Worm (Caenorhabditis elegans) whole organism, L3 larva: Measurements from ENCODE around the gene R04B5.5.

ENCODE experiments used
- R02D3.7 ChIP-seq: fragments of 150-350 bp; optimal IDR thresholded peaks from 2 replicates; lab custom pipeline; 2014; ENCODE audit warnings: missing biosample characterization, missing genetic modification characterization
- ZK546.5 ChIP-seq: sonication (generic microtip); optimal IDR thresholded peaks from 2 replicates; lab custom pipeline; 2017; ENCODE audit warnings: missing biosample characterization, missing genetic modification characterization
- aly-2 ChIP-seq: fragments of 150-350 bp; optimal IDR thresholded peaks from 2 replicates; lab custom pipeline; 2014; ENCODE audit warnings: missing biosample characterization, missing genetic modification characterization
- ama-1 ChIP-seq: fragments of 150-350 bp; optimal IDR thresholded peaks from 2 replicates; lab custom pipeline; 2018
- ceh-16 ChIP-seq: sonication (generic microtip); optimal IDR thresholded peaks from 2 replicates; lab custom pipeline; 2017; ENCODE audit warnings: missing biosample characterization, missing genetic modification characterization
- ceh-28 ChIP-seq: fragments of 150-350 bp; optimal IDR thresholded peaks from 2 replicates; lab custom pipeline; 2014; ENCODE audit warnings: missing biosample characterization, missing genetic modification reagents, missing genetic modification characterization
- ceh-82 ChIP-seq: fragments of 150-350 bp; optimal IDR thresholded peaks from 2 replicates; lab custom pipeline; 2014; ENCODE audit warnings: missing biosample characterization, missing genetic modification characterization
- ceh-9 ChIP-seq: sonication (generic microtip); optimal IDR thresholded peaks from 2 replicates; lab custom pipeline; 2018; ENCODE audit warnings: missing biosample characterization, missing genetic modification characterization
- egl-5 ChIP-seq: fragments of 150-350 bp; optimal IDR thresholded peaks from 2 replicates; lab custom pipeline; 2017; ENCODE audit warnings: missing biosample characterization, missing genetic modification reagents, missing genetic modification characterization, inconsistent platforms
- elt-1 ChIP-seq: fragments of 150-350 bp; optimal IDR thresholded peaks from 2 replicates; lab custom pipeline; 2014; ENCODE audit warnings: missing biosample characterization, missing genetic modification characterization
- elt-2 ChIP-seq: sonication (generic microtip); optimal IDR thresholded peaks from 2 replicates; lab custom pipeline; 2016; ENCODE audit warnings: missing genetic modification reagents, mild to moderate bottlenecking, missing genetic modification characterization, missing compliant biosample characterization
- elt-3 ChIP-seq, 3 experiments: fragments of 150-350 bp in 1 of 3; sonication (generic microtip) in 2 of 3; optimal IDR thresholded peaks; 2 replicates in 2 of 3; 4 replicates in 1 of 3; lab custom pipeline; 2014 to 2017; ENCODE audit warnings: missing biosample characterization in 3 of 3, missing genetic modification characterization in 3 of 3
- eor-1 ChIP-seq, 2 experiments: fragments of 150-350 bp; optimal IDR thresholded peaks; 2 replicates each; lab custom pipeline; 2014 to 2018; ENCODE audit warnings: missing biosample characterization in 2 of 2, missing genetic modification characterization in 2 of 2
- fkh-10 ChIP-seq: sonication (generic microtip); optimal IDR thresholded peaks from 2 replicates; lab custom pipeline; 2017; ENCODE audit warnings: missing biosample characterization, missing genetic modification reagents, missing genetic modification characterization
- fos-1 ChIP-seq: fragments of 150-350 bp; optimal IDR thresholded peaks from 2 replicates; lab custom pipeline; 2014; ENCODE audit warnings: missing biosample characterization, missing genetic modification characterization
- hmg-11 ChIP-seq: sonication (generic microtip); optimal IDR thresholded peaks from 2 replicates; lab custom pipeline; 2016; ENCODE audit warnings: missing genetic modification characterization, missing compliant biosample characterization
- jun-1 ChIP-seq: fragments of 150-350 bp; optimal IDR thresholded peaks from 2 replicates; lab custom pipeline; 2014; ENCODE audit warnings: missing biosample characterization, missing genetic modification reagents, missing genetic modification characterization
- lin-15B ChIP-seq: fragments of 150-350 bp; optimal IDR thresholded peaks from 2 replicates; lab custom pipeline; 2014; ENCODE audit warnings: missing biosample characterization, missing genetic modification characterization
- lin-39 ChIP-seq: fragments of 150-350 bp; optimal IDR thresholded peaks from 2 replicates; lab custom pipeline; 2018; ENCODE audit warnings: missing biosample characterization, missing genetic modification reagents, missing genetic modification characterization
- lsy-12 ChIP-seq: sonication (generic microtip); optimal IDR thresholded peaks from 2 replicates; lab custom pipeline; 2016; ENCODE audit warnings: mild to moderate bottlenecking, missing genetic modification characterization, missing compliant biosample characterization
- mml-1 ChIP-seq: fragments of 150-350 bp; sonication (generic microtip); optimal IDR thresholded peaks from 3 replicates; lab custom pipeline; 2014; ENCODE audit warnings: missing biosample characterization, missing genetic modification characterization
- nfya-1 ChIP-seq: sonication (generic microtip); optimal IDR thresholded peaks from 2 replicates; lab custom pipeline; 2017; ENCODE audit warnings: missing genetic modification characterization, mild to moderate bottlenecking, missing compliant biosample characterization, antibody characterized with exemption, moderate library complexity; ENCODE audit not compliant: insufficient read depth
- nhr-12 ChIP-seq: fragments of 150-350 bp; optimal IDR thresholded peaks from 2 replicates; lab custom pipeline; 2014; ENCODE audit warnings: missing biosample characterization, missing genetic modification characterization
- nhr-237 ChIP-seq: fragments of 150-350 bp; optimal IDR thresholded peaks from 2 replicates; lab custom pipeline; 2014; ENCODE audit warnings: missing biosample characterization, missing genetic modification characterization
- nhr-67 ChIP-seq: fragments of 150-350 bp; optimal IDR thresholded peaks from 2 replicates; lab custom pipeline; 2014; ENCODE audit warnings: missing biosample characterization, missing genetic modification characterization
- nhr-76 ChIP-seq: fragments of 150-350 bp; sonication (generic microtip); optimal IDR thresholded peaks from 5 replicates; lab custom pipeline; 2014; ENCODE audit warnings: missing biosample characterization, missing genetic modification characterization
- pha-4 ChIP-seq: fragments of 150-350 bp; optimal IDR thresholded peaks from 2 replicates; lab custom pipeline; 2014; ENCODE audit warnings: missing biosample characterization, missing genetic modification reagents, missing genetic modification characterization
- pqm-1 ChIP-seq: fragments of 150-350 bp; optimal IDR thresholded peaks from 2 replicates; lab custom pipeline; 2017; ENCODE audit warnings: missing biosample characterization, missing genetic modification characterization, inconsistent platforms
- sea-2 ChIP-seq: fragments of 150-350 bp; sonication (generic microtip); optimal IDR thresholded peaks from 4 replicates; lab custom pipeline; 2014; ENCODE audit warnings: missing biosample characterization, missing genetic modification reagents, missing genetic modification characterization
- skn-1 ChIP-seq: fragments of 150-350 bp; optimal IDR thresholded peaks from 2 replicates; lab custom pipeline; 2014; ENCODE audit warnings: missing biosample characterization, missing genetic modification characterization
- snpc-4 ChIP-seq: fragments of 150-350 bp; optimal IDR thresholded peaks from 2 replicates; lab custom pipeline; 2014; ENCODE audit warnings: missing biosample characterization, missing genetic modification characterization
- unc-39 ChIP-seq: sonication (generic microtip); optimal IDR thresholded peaks from 4 replicates; lab custom pipeline; 2017; ENCODE audit warnings: missing biosample characterization, missing genetic modification characterization
- unc-62 ChIP-seq: fragments of 150-350 bp; sonication (generic microtip); optimal IDR thresholded peaks from 4 replicates; lab custom pipeline; 2014; ENCODE audit warnings: missing biosample characterization, missing genetic modification reagents, missing genetic modification characterization
- zag-1 ChIP-seq: fragments of 150-350 bp; optimal IDR thresholded peaks from 2 replicates; lab custom pipeline; 2014; ENCODE audit warnings: missing biosample characterization, missing genetic modification characterization

R04B5.5 gene

DNA sequence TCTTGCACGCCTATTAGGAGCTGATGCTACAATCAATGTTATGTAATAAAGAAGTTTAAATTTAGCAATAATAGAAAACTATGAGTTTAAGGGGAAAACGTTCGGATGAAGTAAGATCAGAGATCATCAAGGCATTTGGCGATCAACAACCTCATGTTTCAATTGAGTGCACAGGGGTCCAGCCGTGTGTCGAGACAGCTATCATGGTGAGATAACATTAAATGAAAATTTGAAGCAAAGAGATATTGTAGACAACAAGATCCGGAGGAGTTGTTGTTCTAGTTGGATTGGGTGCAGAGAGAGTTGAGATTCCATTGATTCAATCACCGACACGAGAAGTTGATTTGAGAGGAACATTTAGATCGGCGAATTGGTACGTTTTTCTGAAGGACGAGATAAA lies 1.1 kb upstream of the R04B5.5 start:
- TF ChIP-seq eor-1 (tag; optimal IDR thresholded peaks at IDR 0.05; lab: Kevin White, UChicago) (no peak), ceh-9 (tag; lab: Kevin White, UChicago) (no peak), nhr-76 (tag; lab: Kevin White, UChicago) (peak; percentile 35), ceh-16 (tag; lab: Kevin White, UChicago) (no peak), hmg-11 (tag; lab: Kevin White, UChicago) (no peak), nhr-12 (tag; lab: Kevin White, UChicago) (no peak)

DNA sequence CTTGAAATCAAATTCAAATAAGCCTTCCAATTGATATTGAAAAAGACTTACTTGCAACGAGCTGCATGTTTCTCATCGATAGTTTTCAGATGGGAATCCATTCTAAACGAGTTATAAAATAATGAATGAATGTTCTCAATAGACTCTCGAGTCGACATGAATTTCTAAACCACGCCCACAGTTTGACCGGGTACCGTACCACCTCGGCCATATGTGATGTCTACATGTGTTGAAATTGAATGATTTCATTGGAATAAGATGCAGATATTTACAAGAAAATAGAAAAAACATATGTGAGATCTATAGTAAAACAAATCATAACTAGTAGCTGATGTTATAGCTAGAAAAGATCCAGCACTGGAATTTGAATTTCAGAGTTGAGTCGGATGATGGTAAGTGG lies 3.2 kb downstream of the R04B5.5 start, which contains the start of gene R04B5.7:
Gene R04B5.7, minus strand, starts transcription at position 101 of the 400 bp plus-strand sequence.
- no peak for TF ChIP-seq unc-62 (GFP tag; lab: Kevin White, UChicago)
- no peak for TF ChIP-seq egl-5
- no peak for TF ChIP-seq ZK546.5 (tag; lab: Kevin White, UChicago)
- TF ChIP-seq nhr-67 (tag; lab: Kevin White, UChicago), result no peak
- TF ChIP-seq zag-1 (tag; lab: Kevin White, UChicago), result no peak
- no peak for TF ChIP-seq skn-1 (tag; lab: Kevin White, UChicago)
- no peak for TF ChIP-seq unc-39 (tag; lab: Kevin White, UChicago)
- TF ChIP-seq hmg-11 (tag; lab: Kevin White, UChicago), result no peak
- no peak for TF ChIP-seq ceh-28 (tag; lab: Kevin White, UChicago)
- no peak for TF ChIP-seq fkh-10 (GFP tag; lab: Kevin White, UChicago)
- no peak for TF ChIP-seq nhr-12 (tag; lab: Kevin White, UChicago)
- TF ChIP-seq R02D3.7 (tag; lab: Kevin White, UChicago), result no peak
- TF ChIP-seq lin-15B (tag; lab: Kevin White, UChicago), result no peak
- TF ChIP-seq pqm-1 (tag; lab: Kevin White, UChicago), result no peak
- TF ChIP-seq ama-1 (lab: Kevin White, UChicago), result no peak
- TF ChIP-seq aly-2, result no peak
- no peak for TF ChIP-seq lsy-12 (tag; lab: Kevin White, UChicago)
- TF ChIP-seq pha-4 (tag; lab: Kevin White, UChicago), result no peak

DNA sequence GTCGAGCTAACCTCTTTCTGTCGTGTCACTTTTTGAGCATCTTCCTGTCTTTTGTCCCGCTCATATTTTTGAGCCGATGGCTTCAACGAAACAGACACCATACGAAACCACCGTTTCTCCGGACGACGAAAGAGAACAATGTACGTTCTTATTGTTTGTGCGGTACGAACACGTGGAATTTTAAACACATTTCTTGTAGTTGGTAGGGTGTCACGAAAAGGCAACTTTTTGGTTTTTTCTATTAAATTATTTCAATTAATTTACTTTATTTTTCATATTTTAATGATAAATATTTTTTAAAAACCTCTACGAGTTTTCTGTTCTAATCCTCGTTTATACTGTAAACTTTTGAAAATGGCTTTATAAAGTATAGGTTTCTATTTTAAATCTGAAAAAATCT lies 3.9 kb downstream of the R04B5.5 start, which contains the start of gene R04B5.11:
Gene R04B5.11, minus strand, starts transcription at position 101 of the 400 bp plus-strand sequence.
- no peak for TF ChIP-seq ZK546.5 (tag; lab: Kevin White, UChicago)

DNA sequence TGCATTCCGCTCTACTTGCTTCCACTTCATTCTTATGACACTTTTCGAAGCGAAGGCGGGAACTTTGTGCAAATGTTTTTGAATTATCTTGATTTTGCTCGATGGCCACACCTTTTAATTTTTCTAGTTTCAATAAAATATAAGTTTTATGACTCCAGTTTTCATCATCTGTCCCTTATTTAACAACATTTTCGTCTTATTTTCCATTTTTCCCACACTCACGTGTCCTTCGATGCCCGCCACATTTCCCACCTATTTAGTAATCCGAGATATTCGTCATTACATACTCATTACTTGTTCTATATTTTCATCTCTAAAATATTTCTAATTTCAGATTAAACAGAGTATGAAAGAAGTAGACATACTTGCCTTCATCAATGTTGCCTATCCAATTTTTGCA lies 7.1 kb downstream of the R04B5.5 start, which contains the start of gene srd-49:
Gene srd-49, plus strand, starts transcription at position 301 of the 400 bp plus-strand sequence.
- TF ChIP-seq jun-1 (tag; lab: Kevin White, UChicago) (no peak), lin-39 (tag; lab: Kevin White, UChicago) (no peak), fkh-10 (GFP tag; lab: Kevin White, UChicago) (no peak), elt-2 (no peak), hmg-11 (tag; lab: Kevin White, UChicago) (no peak), fos-1 (tag; lab: Kevin White, UChicago) (no peak), ceh-82 (tag; lab: Kevin White, UChicago) (no peak), ceh-28 (tag; lab: Kevin White, UChicago) (no peak), unc-39 (tag; lab: Kevin White, UChicago) (no peak), lin-15B (tag; lab: Kevin White, UChicago) (no peak), R02D3.7 (tag; lab: Kevin White, UChicago) (no peak), ZK546.5 (tag; lab: Kevin White, UChicago) (no peak), unc-62 (GFP tag; lab: Kevin White, UChicago) (no peak), sea-2 (no peak), mml-1 (tag; lab: Kevin White, UChicago) (no peak), snpc-4 (tag; lab: Kevin White, UChicago) (no peak), zag-1 (tag; lab: Kevin White, UChicago) (no peak), elt-1 (tag; lab: Kevin White, UChicago) (no peak), lsy-12 (tag; lab: Kevin White, UChicago) (no peak)
- TF ChIP-seq, all 47 proteins: peak for 0

DNA sequence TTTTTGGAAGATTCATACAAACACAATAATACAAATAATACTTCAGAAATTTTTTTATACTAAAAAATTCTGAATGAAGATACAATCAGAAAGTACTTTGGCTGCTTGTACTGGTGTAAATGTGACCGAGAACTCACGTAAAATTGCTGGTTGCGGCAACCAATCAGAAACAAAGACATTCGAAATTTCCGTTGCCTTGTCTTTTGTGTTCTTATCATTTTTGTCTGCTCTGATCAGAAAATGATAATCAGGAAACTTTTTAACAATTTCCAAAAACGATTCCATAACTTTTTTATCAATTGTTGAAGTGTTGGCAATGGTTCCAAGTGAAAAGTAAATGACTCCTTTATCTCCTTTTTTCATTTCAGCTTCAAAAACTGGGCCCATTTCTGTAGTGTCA lies 9.7 kb downstream of the R04B5.5 start:
- no peak for TF ChIP-seq elt-3 (tag; optimal IDR thresholded peaks at IDR 0.05; lab: Kevin White, UChicago)
- no peak for TF ChIP-seq nhr-237 (tag; lab: Kevin White, UChicago)
- TF ChIP-seq elt-2, result peak; percentile 92
- peak; percentile 62 for TF ChIP-seq nfya-1 (tag; lab: Kevin White, UChicago)
- peak; percentile 60 for TF ChIP-seq pqm-1 (tag; lab: Kevin White, UChicago)
- peak; percentile 12 for TF ChIP-seq pha-4 (tag; lab: Kevin White, UChicago)
